Fruit fly (Drosophila melanogaster) S2 (cell line): Measurements from ENCODE around the gene CG6576.

Experiments
- CG8478 ChIP-seq: fragments of >200 bp; optimal IDR thresholded peaks from 2 replicates; lab custom pipeline; 2018
- CTCF ChIP-seq, 2 experiments: fragments of >200 bp; optimal IDR thresholded peaks; 2 replicates each; lab custom pipeline; 2018

DNA sequence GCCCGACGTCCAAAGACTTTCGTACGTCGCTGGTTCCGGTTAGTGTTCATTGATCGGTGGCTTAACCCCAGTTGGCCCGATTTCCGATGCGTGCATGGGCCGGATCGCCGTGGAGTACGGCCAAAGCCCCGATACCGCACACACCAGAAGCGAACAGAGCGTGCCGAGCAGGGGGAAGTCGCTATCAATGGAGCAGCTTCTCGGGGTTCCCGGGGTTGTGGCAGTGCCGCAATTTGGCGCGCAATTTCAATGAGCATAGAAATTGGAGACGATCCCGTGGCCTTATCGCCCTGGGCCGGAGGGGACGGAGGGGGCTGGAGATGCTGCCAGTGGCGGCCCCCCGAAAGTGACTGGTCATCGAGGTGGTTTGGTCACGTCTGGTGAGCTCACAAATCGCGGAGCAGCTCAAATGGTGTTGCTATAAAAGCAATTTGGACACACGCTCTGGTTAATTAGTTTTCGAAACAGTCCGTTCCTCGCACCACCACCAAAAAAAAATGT is 24.2 kb upstream of the CG6576 start, which contains the start of gene Cp16:
- TF ChIP-seq CG8478 (lab: Kevin White, UChicago) (no peak), CTCF (optimal IDR thresholded peaks at IDR 0.05; lab: Kevin White, UChicago) (no peak)
